Fruit fly (Drosophila melanogaster): ENCODE results near the gene CG31550.

CG31550 gene

dm6 chr3R:5438750-5439149 is 46.6 kb upstream of the CG31550 start (continued):
- TF ChIP-seq CG14710 (tag; optimal IDR thresholded peaks at IDR 0.05) (no peak), zen (tag; optimal IDR thresholded peaks at IDR 0.05) (peak; percentile 87), CG9876 (GFP tag; optimal IDR thresholded peaks at IDR 0.05) (no peak), CG32767 (GFP tag; IDR thresholded peaks at IDR 0.05) (no peak), luna (GFP tag; optimal IDR thresholded peaks at IDR 0.05) (no peak), bab2 (GFP tag; optimal IDR thresholded peaks at IDR 0.05) (no peak), CG1603 (tag; optimal IDR thresholded peaks at IDR 0.05) (peak; percentile 34), tx (GFP tag; optimal IDR thresholded peaks at IDR 0.05) (no peak), pita (GFP tag; optimal IDR thresholded peaks at IDR 0.05) (no peak), MBD-R2 (GFP tag; IDR thresholded peaks at IDR 0.05) (peak; percentile 60; the same call in 1 of the 2 replicates), CG3407 (GFP tag; optimal IDR thresholded peaks at IDR 0.05) (no peak), CG11504 (tag; optimal IDR thresholded peaks at IDR 0.05) (peak; percentile 39), GATAe (GFP tag; conservative IDR thresholded peaks at IDR 0.05) (no peak), h (optimal IDR thresholded peaks at IDR 0.05) (no peak), crc (GFP tag; optimal IDR thresholded peaks at IDR 0.05) (no peak), knrl (GFP tag; IDR thresholded peaks at IDR 0.05; ENCODE audit: partially characterized antibody) (peak; percentile 44; the same call in 1 of the 3 replicates), mam (GFP tag; optimal IDR thresholded peaks at IDR 0.05) (no peak), Opbp (GFP tag; IDR thresholded peaks at IDR 0.05; ENCODE audit: partially characterized antibody) (0 out of 3 replicates have a peak, but pooled peaks have one; percentile 18), Chrac-16 (GFP tag; optimal IDR thresholded peaks at IDR 0.05) (no peak), CG17359 (tag; optimal IDR thresholded peaks at IDR 0.05) (peak; percentile 58), z (GFP tag; IDR thresholded peaks at IDR 0.05) (no peak), Doc3 (GFP tag; IDR thresholded peaks at IDR 0.05; ENCODE audit: partially characterized antibody) (no peak), CG1024 (GFP tag; IDR thresholded peaks at IDR 0.05) (no peak), CG10366 (GFP tag; IDR thresholded peaks at IDR 0.05) (no peak), Nf-YC (tag; optimal IDR thresholded peaks at IDR 0.05) (no peak), klu (GFP tag; IDR thresholded peaks at IDR 0.05) (no peak), inv (GFP tag; IDR thresholded peaks at IDR 0.05; ENCODE audit: partially characterized antibody) (no peak), CG9609 (GFP tag; optimal IDR thresholded peaks at IDR 0.05) (no peak), CG6272 (GFP tag; IDR thresholded peaks at IDR 0.05) (0 out of 2 replicates have a peak, but pooled peaks have one; percentile 9), CG8281 (tag; optimal IDR thresholded peaks at IDR 0.05) (no peak), CG18599 (GFP tag; optimal IDR thresholded peaks at IDR 0.05) (no peak), Lim3 (GFP tag; IDR thresholded peaks at IDR 0.05) (no peak), CG16815 (GFP tag; optimal IDR thresholded peaks at IDR 0.05) (no peak), CG31224 (GFP tag; IDR thresholded peaks at IDR 0.05) (no peak), CG33213 (GFP tag; optimal IDR thresholded peaks at IDR 0.05) (peak; percentile 35), CG3726 (GFP tag; IDR thresholded peaks at IDR 0.05) (no peak), Elba2 (GFP tag; optimal IDR thresholded peaks at IDR 0.05) (no peak), ara (GFP tag; IDR thresholded peaks at IDR 0.05) (no peak), CG13287 (GFP tag; IDR thresholded peaks at IDR 0.05; ENCODE audit: partially characterized antibody) (peak; percentile 43; the same call in 1 of the 2 replicates), tap (tag; optimal IDR thresholded peaks at IDR 0.05) (no peak), CG6854 (GFP tag; optimal IDR thresholded peaks at IDR 0.05) (no peak), CG1602 (GFP tag; optimal IDR thresholded peaks at IDR 0.05) (no peak)

dm6 chr3R:5454334-5454733 is 31.0 kb upstream of the CG31550 start:
- TF ChIP-seq CG9932 (GFP tag; IDR thresholded peaks at IDR 0.05) (peak; percentile 21; the same call in 1 of the 2 replicates), CG9215 (GFP tag; IDR thresholded peaks at IDR 0.05) (no peak), Dbx (GFP tag; IDR thresholded peaks at IDR 0.05) (peak; percentile 37; the same call in 1 of the 3 replicates), Atf6 (GFP tag; IDR thresholded peaks at IDR 0.05) (peak; percentile 44; the same call in 1 of the 2 replicates), CG4730 (GFP tag; IDR thresholded peaks at IDR 0.05) (peak; percentile 30; the same call in 1 of the 2 replicates), CG1024 (GFP tag; IDR thresholded peaks at IDR 0.05) (no peak), CG18599 (GFP tag; optimal IDR thresholded peaks at IDR 0.05) (peak; percentile 41), Abd-B (GFP tag; optimal IDR thresholded peaks at IDR 0.05) (no peak), CG7786 (GFP tag; optimal IDR thresholded peaks at IDR 0.05) (no peak), jigr1 (GFP tag; IDR thresholded peaks at IDR 0.05) (no peak), Med (GFP tag) (peak; percentile 81), H2.0 (GFP tag; IDR thresholded peaks at IDR 0.05) (no peak), CG12155 (GFP tag; optimal IDR thresholded peaks at IDR 0.05) (no peak), tgo (GFP tag; IDR thresholded peaks at IDR 0.05) (no peak), CG2120 (GFP tag; optimal IDR thresholded peaks at IDR 0.05) (peak; percentile 26)

Measured in whole organism, embryonic.